Worm (Caenorhabditis elegans): ENCODE data around the gene str-96.

str-96 gene

DNA sequence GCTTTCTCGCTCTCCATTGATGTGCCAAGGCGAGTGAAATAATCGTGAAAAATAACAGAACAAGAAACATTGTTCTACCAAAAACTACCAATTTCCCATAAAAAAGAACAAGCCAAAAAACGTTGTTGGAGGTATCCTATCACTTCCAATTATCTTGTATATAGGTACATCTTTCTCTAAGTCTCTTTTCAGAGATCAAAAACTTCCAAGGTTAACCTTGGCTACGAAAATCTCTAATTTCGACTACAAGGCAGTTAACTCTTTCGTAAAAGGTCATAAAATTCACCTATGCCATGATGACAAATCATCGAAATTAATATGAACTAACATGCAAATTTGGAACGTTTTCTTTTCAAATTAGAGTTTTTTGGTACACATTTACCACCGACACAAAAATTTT lies 5.9 kb downstream of the str-96 start, which contains the start of gene cyp-34A1:
Gene cyp-34A1 (minus strand): TSS at position 101 of the 400 bp plus-strand sequence.
- TF ChIP-seq lin-29 (GFP tag; IDR thresholded peaks at IDR 0.05) (no peak), attf-4 (tag; optimal IDR thresholded peaks at IDR 0.05) (no peak), spr-1 (tag; optimal IDR thresholded peaks at IDR 0.05) (no peak), Y75B8A.6 (GFP tag; IDR thresholded peaks at IDR 0.05) (no peak), hlh-11 (tag; optimal IDR thresholded peaks at IDR 0.05) (no peak), aly-2 (tag; optimal IDR thresholded peaks at IDR 0.05) (no peak), ZK337.2 (GFP tag; IDR thresholded peaks at IDR 0.05) (no peak), egl-43 (GFP tag; IDR thresholded peaks at IDR 0.05) (no peak), aha-1 (tag) (no peak), ztf-7 (tag; optimal IDR thresholded peaks at IDR 0.05) (no peak)

ce11 chrV:15285984-15286383 lies 7.8 kb downstream of the str-96 start:
- TF ChIP-seq lin-15B (tag; optimal IDR thresholded peaks at IDR 0.05) (no peak), dmd-6 (GFP tag; IDR thresholded peaks at IDR 0.05) (peak; percentile 96), dmd-9 (GFP tag; IDR thresholded peaks at IDR 0.05) (no peak), pqm-1 (tag; optimal IDR thresholded peaks at IDR 0.05) (no peak), lir-3 (tag; optimal IDR thresholded peaks at IDR 0.05) (no peak), rbr-2 (tag; optimal IDR thresholded peaks at IDR 0.05) (no peak)

DNA sequence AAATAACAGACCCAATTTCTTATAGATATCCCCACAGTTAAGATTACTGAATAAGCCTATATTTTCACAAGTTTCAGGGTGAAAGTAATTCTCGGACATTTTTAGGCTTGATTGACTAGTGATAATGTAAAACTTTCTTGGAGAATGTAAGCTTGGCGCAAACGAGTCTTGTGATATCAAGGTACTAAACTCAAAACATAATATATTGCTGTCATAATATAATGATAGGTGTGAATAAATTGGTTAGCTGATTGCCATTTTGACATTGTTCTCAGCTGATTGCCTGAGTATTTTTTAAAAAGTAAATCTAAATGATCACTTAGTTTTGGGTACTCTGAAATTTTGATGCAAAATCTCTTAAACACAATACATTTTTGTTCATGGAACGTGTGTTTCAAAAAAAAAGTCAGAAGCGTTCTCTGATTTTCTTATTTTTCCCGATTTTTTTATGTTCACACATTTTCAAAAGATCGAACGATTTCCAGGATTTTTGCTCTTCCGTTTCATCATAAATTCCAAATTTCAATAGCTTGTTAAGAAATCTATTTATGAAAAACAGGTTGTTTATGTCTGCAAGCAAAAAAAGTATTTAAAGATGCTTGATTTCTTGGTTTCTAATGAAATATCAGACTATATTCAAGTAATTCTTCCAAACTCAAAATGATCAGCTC lies 12.4 kb downstream of the str-96 start, which contains the start of the genes srw-19 and srx-51:
Gene srw-19 (minus strand): TSS at position 101 of the 671 bp plus-strand sequence.
Gene srx-51 (plus strand): TSS at position 621 of the 671 bp plus-strand sequence.
- TF ChIP-seq ceh-20 (GFP tag; IDR thresholded peaks at IDR 0.05) (no peak), zfp-3 (GFP tag; conservative IDR thresholded peaks at IDR 0.05) (no peak), daf-19 (GFP tag; conservative IDR thresholded peaks at IDR 0.05) (no peak), D1046.2 (GFP tag; IDR thresholded peaks at IDR 0.05) (no peak), lin-29 (GFP tag; IDR thresholded peaks at IDR 0.05) (no peak), Y5F2A.4 (GFP tag; optimal IDR thresholded peaks at IDR 0.05) (no peak), lin-15B (tag; optimal IDR thresholded peaks at IDR 0.05) (no peak), spr-1 (tag; optimal IDR thresholded peaks at IDR 0.05) (no peak), F44E2.7 (GFP tag; IDR thresholded peaks at IDR 0.05) (no peak), snpc-1.2 (GFP tag; IDR thresholded peaks at IDR 0.05) (no peak), nhr-76 (tag; optimal IDR thresholded peaks at IDR 0.05) (no peak), F10B5.3 (tag; optimal IDR thresholded peaks at IDR 0.05) (no peak), mdl-1 (tag; optimal IDR thresholded peaks at IDR 0.05) (no peak), lin-13 (GFP tag; optimal IDR thresholded peaks at IDR 0.05) (no peak), nhr-48 (tag; optimal IDR thresholded peaks at IDR 0.05) (no peak)

DNA sequence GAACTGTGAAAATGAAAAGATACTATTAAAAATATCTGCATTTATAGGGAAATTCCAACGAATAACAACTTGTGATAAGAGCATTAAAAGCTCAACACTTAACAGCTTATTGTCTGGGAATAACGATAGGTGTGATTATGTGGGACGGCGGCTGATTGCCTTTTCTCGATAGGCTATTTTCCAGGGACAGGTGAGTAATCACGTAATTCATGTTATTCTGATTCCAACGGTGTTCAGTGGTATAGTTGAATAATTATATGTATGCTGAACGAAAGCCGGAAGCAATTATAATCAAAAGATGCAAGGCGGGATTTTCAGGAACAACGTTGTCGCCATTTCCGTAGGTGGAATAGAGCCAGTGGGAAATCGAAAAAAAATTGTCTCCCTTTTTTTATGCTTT lies 16.9 kb downstream of the str-96 start, which contains the start of gene srw-17:
Gene srw-17 (minus strand): TSS at position 101 of the 400 bp plus-strand sequence.
- TF ChIP-seq nhr-11 (tag; optimal IDR thresholded peaks at IDR 0.05): peak; percentile 19
- no peak for TF ChIP-seq dmd-8 (GFP tag; IDR thresholded peaks at IDR 0.05)

- TF ChIP-seq nhr-102 (tag; optimal IDR thresholded peaks at IDR 0.05) (no peak), lin-39 (tag; optimal IDR thresholded peaks at IDR 0.05) (no peak), lim-7 (GFP tag; IDR thresholded peaks at IDR 0.05) (no peak), nhr-237 (tag; optimal IDR thresholded peaks at IDR 0.05) (no peak), ZK546.5 (tag; optimal IDR thresholded peaks at IDR 0.05) (no peak), hmg-1.1 (GFP tag; IDR thresholded peaks at IDR 0.05) (no peak), egl-27 (tag; optimal IDR thresholded peaks at IDR 0.05) (no peak), lin-38 (GFP tag; IDR thresholded peaks at IDR 0.05) (no peak), lsy-2 (tag; optimal IDR thresholded peaks at IDR 0.05) (no peak), pqm-1 (tag; optimal IDR thresholded peaks at IDR 0.05) (no peak), ceh-32 (tag; optimal IDR thresholded peaks at IDR 0.05; ENCODE audit: poor library complexity) (no peak), mes-2 (tag; optimal IDR thresholded peaks at IDR 0.05; ENCODE audit: poor library complexity, severe bottlenecking) (no peak), aha-1 (tag) (no peak), lin-1 (GFP tag; IDR thresholded peaks at IDR 0.05) (no peak), rbr-2 (tag; optimal IDR thresholded peaks at IDR 0.05) (no peak), nhr-25 (tag; optimal IDR thresholded peaks at IDR 0.05; ENCODE audit: borderline replicate concordance, insufficient read depth) (no peak), zag-1 (tag; optimal IDR thresholded peaks at IDR 0.05) (no peak)
These were observed 19.0 kb downstream of the str-96 start, which contains the start of gene srw-16 for ce11 chrV:15274757-15275156. TSS of gene srw-16 (minus strand) at chrV:15274857.

Measured in whole organism, L4 larva.